Worm (Caenorhabditis elegans) whole organism, early embryonic: Measurements from ENCODE around the gene Y26E6A.2.

Source experiments
- aly-1 ChIP-seq: sonication (generic microtip); optimal IDR thresholded peaks from 2 replicates; lab custom pipeline; 2016; ENCODE audit warnings: missing genetic modification characterization, missing compliant biosample characterization
- ama-1 ChIP-seq: fragments of 150-350 bp; optimal IDR thresholded peaks from 2 replicates; lab custom pipeline; 2014
- hmbx-1 ChIP-seq: sonication (generic microtip); optimal IDR thresholded peaks from 2 replicates; lab custom pipeline; 2016; ENCODE audit warnings: mild to moderate bottlenecking, missing genetic modification characterization, missing compliant biosample characterization
- hmg-4 ChIP-seq: fragments of 200-800 bp; sonication (Bioruptor generic); optimal IDR thresholded peaks from 2 replicates; lab custom pipeline; 2018; ENCODE audit warnings: mild to moderate bottlenecking, missing genetic modification characterization, missing compliant biosample characterization
- pes-1 ChIP-seq: fragments of 200-800 bp; sonication (Bioruptor generic); IDR thresholded peaks from 2 replicates; pipeline ENCODE4 v1.3.6; 2022; ENCODE audit warnings: missing genetic modification reagents, missing genetic modification characterization, missing compliant biosample characterization
- sea-1 ChIP-seq: fragments of 200-800 bp; sonication (Bioruptor generic); conservative IDR thresholded peaks from 2 replicates; pipeline ENCODE4 v1.3.6; 2022; ENCODE audit warnings: missing genetic modification characterization, missing compliant biosample characterization
- tra-4 ChIP-seq: sonication (generic microtip); optimal IDR thresholded peaks from 2 replicates; lab custom pipeline; 2017; ENCODE audit warnings: missing genetic modification characterization, missing compliant biosample characterization

DNA sequence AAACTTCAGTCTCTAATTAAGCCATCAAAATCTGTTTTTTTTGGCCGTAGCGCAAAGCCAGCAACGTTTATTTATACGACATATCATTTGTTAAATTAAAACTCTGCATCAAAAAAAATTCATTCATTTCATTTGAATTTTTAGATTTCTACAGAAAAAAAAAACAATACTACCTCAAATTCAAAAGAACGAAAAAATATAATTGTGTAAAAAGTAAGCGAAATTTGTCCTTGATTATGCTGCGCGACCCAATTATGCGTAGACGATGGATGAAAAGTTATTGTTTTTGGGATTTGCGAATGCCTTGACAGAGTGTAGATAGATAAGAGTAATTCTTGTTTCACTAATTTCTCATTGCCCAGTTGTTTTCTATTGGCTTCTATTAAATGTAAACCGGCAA is 49.0 kb upstream of the Y26E6A.2 start, which contains the start of gene F48F7.3:
- TF ChIP-seq pes-1 (GFP tag; lab: Robert Waterston, UW) (no peak), hmg-4 (GFP tag; lab: Kevin White, UChicago) (no peak), ama-1 (lab: Kevin White, UChicago) (no peak), tra-4 (tag; lab: Kevin White, UChicago) (no peak), sea-1 (GFP tag; lab: Robert Waterston, UW) (no peak), hmbx-1 (no peak), aly-1 (no peak)
